Fruit fly (Drosophila melanogaster): ENCODE data around the gene pst.

The pst gene

DNA sequence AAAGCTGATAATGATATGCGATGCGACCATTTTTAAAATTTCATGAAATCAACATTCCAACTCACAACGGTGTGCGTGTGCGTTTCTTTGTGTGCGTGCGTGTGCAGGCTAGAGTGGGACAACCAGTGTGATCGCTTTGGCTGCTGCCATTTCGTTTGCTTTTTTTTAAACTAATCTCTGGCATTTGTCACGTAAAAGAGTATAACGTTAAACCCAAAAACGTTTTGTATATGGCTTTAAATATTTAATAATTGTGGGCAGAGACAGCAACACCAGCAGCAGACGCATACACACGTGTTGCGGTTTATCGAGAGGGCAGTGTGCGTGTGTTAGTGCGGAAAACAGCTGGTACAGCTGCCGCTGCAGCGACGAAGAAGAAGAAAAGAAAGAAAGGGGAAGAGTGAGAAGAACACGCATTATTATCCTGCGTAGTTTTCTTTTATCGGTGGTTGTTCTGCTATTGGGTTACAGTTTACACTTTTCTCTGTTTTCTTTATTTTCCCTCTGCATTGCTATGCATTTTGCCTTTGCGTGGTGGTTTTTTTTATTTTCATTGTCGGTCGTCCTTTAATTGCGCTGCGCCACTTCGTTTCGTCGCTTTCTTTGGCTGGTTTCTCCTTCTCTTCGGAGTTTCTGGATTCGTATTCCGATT lies 10.3 kb upstream of the pst start (continued):
- no peak for TF ChIP-seq Hmx (GFP tag; optimal IDR thresholded peaks at IDR 0.05)
- TF ChIP-seq abd-A (tag; optimal IDR thresholded peaks at IDR 0.05), result no peak
- TF ChIP-seq CG4707 (GFP tag; optimal IDR thresholded peaks at IDR 0.05), result no peak
- TF ChIP-seq dmrt99B (tag; optimal IDR thresholded peaks at IDR 0.05), result no peak
- no peak for TF ChIP-seq ERR (GFP tag; optimal IDR thresholded peaks at IDR 0.05)
- no peak for TF ChIP-seq Oli (tag; optimal IDR thresholded peaks at IDR 0.05)
- TF ChIP-seq CG10543 (GFP tag; optimal IDR thresholded peaks at IDR 0.05), result no peak
- no peak for TF ChIP-seq gcm2 (GFP tag; optimal IDR thresholded peaks at IDR 0.05)
- no peak for TF ChIP-seq CG17912 (GFP tag; optimal IDR thresholded peaks at IDR 0.05)
- TF ChIP-seq unc-4 (GFP tag; IDR thresholded peaks at IDR 0.05; ENCODE audit: partially characterized antibody), result no peak
- 0 out of 2 replicates have a peak, but pooled peaks have one; percentile 24 for TF ChIP-seq ato (GFP tag; IDR thresholded peaks at IDR 0.05; ENCODE audit: partially characterized antibody)
- TF ChIP-seq HLHmδ (GFP tag; optimal IDR thresholded peaks at IDR 0.05), result no peak
- TF ChIP-seq da (GFP tag; optimal IDR thresholded peaks at IDR 0.05), result peak; percentile 47
- no peak for TF ChIP-seq tgo (GFP tag; IDR thresholded peaks at IDR 0.05)
- TF ChIP-seq exex (tag; optimal IDR thresholded peaks at IDR 0.05), result peak; percentile 5
- peak; percentile 31; the same call in 1 of the 3 replicates for TF ChIP-seq so (GFP tag; IDR thresholded peaks at IDR 0.05)
- no peak for TF ChIP-seq NFAT (GFP tag; IDR thresholded peaks at IDR 0.05)
- no peak for TF ChIP-seq Sox102F (GFP tag; optimal IDR thresholded peaks at IDR 0.05)
- TF ChIP-seq pb (GFP tag; optimal IDR thresholded peaks at IDR 0.05), result no peak
- TF ChIP-seq prd (optimal IDR thresholded peaks at IDR 0.05), result no peak
- TF ChIP-seq prd (GFP tag; IDR thresholded peaks at IDR 0.05), result no peak
- no peak for TF ChIP-seq caup (GFP tag; optimal IDR thresholded peaks at IDR 0.05; ENCODE audit: severe bottlenecking)
- no peak for TF ChIP-seq slou (GFP tag; optimal IDR thresholded peaks at IDR 0.05)
- no peak for TF ChIP-seq trh (GFP tag; optimal IDR thresholded peaks at IDR 0.05)
- no peak for TF ChIP-seq CG11247 (GFP tag; IDR thresholded peaks at IDR 0.05)
- peak; percentile 9 for TF ChIP-seq Sin3A (optimal IDR thresholded peaks at IDR 0.05)
- no peak for TF ChIP-seq Atf-2 (GFP tag; optimal IDR thresholded peaks at IDR 0.05)
- TF ChIP-seq CG2712 (tag; optimal IDR thresholded peaks at IDR 0.05), result peak; percentile 12
- no peak for TF ChIP-seq CG13424 (tag; optimal IDR thresholded peaks at IDR 0.05)
- TF ChIP-seq CG10462 (GFP tag; optimal IDR thresholded peaks at IDR 0.05), result no peak
- no peak for TF ChIP-seq CG16815 (GFP tag; optimal IDR thresholded peaks at IDR 0.05)
- TF ChIP-seq corto (GFP tag; optimal IDR thresholded peaks at IDR 0.05), result no peak
- no peak for TF ChIP-seq h (optimal IDR thresholded peaks at IDR 0.05)
- peak; percentile 10 for TF ChIP-seq CG10979 (tag; optimal IDR thresholded peaks at IDR 0.05)
- no peak for TF ChIP-seq CG10147 (GFP tag; optimal IDR thresholded peaks at IDR 0.05)
- no peak for TF ChIP-seq CG17359 (tag; optimal IDR thresholded peaks at IDR 0.05)
- TF ChIP-seq CG10321 (GFP tag; IDR thresholded peaks at IDR 0.05), result peak; percentile 96
- TF ChIP-seq Dip2 (GFP tag; IDR thresholded peaks at IDR 0.05), result no peak
- TF ChIP-seq CG7786 (GFP tag; optimal IDR thresholded peaks at IDR 0.05), result no peak
- no peak for TF ChIP-seq CHES-1-like (GFP tag; optimal IDR thresholded peaks at IDR 0.05)
- TF ChIP-seq CG13123 (GFP tag; optimal IDR thresholded peaks at IDR 0.05), result no peak
- no peak for TF ChIP-seq ara (GFP tag; IDR thresholded peaks at IDR 0.05)
- no peak for TF ChIP-seq esg (GFP tag; conservative IDR thresholded peaks at IDR 0.05)
- no peak for TF ChIP-seq Mrtf (GFP tag; IDR thresholded peaks at IDR 0.05)
- no peak for TF ChIP-seq CG2120 (GFP tag; optimal IDR thresholded peaks at IDR 0.05)
- no peak for TF ChIP-seq stc (GFP tag; IDR thresholded peaks at IDR 0.05)
- peak; percentile 15 for TF ChIP-seq gcm (GFP tag; optimal IDR thresholded peaks at IDR 0.05)
- TF ChIP-seq NK7.1 (GFP tag; optimal IDR thresholded peaks at IDR 0.05), result no peak
- TF ChIP-seq pita (GFP tag; optimal IDR thresholded peaks at IDR 0.05), result no peak
- TF ChIP-seq Doc3 (GFP tag; IDR thresholded peaks at IDR 0.05; ENCODE audit: partially characterized antibody), result no peak
- TF ChIP-seq tll (GFP tag; optimal IDR thresholded peaks at IDR 0.05), result peak in 1 of 2 experiments; percentile 30

Data from whole organism, embryonic.